Fruit fly (Drosophila melanogaster) whole organism, embryonic: Measurements from ENCODE around the gene CG5188.
A peak's percentile ranks its signal among the peaks of the same experiment; 100 is the strongest.

Experiments
- Adf1 ChIP-seq: fragments of 200-800 bp; sonication (Bioruptor generic); IDR thresholded peaks from 2 replicates; pipeline ENCODE4 v1.3.6; 2022; ENCODE audit warnings: missing biosample characterization, missing genetic modification characterization
- Asciz ChIP-seq: fragments of 200-800 bp; sonication (Bioruptor generic); optimal IDR thresholded peaks from 2 replicates; lab custom pipeline; 2017; ENCODE audit warnings: missing biosample characterization, mild to moderate bottlenecking, missing genetic modification characterization, missing genetic modification reagents
- CG13296 ChIP-seq: fragments of 200-800 bp; sonication (Bioruptor generic); optimal IDR thresholded peaks from 3 replicates; lab custom pipeline; 2018; ENCODE audit warnings: missing biosample characterization, mild to moderate bottlenecking, missing genetic modification characterization
- CG13424 ChIP-seq: fragments of 200-800 bp; sonication (Bioruptor generic); optimal IDR thresholded peaks from 2 replicates; lab custom pipeline; 2019; ENCODE audit warnings: missing biosample characterization, mild to moderate bottlenecking, missing genetic modification characterization, moderate library complexity
- CG13775 ChIP-seq: fragments of 200-800 bp; sonication (Bioruptor generic); optimal IDR thresholded peaks from 3 replicates; lab custom pipeline; 2017; ENCODE audit warnings: missing biosample characterization, mild to moderate bottlenecking, missing genetic modification characterization
- CG14014 ChIP-seq: fragments of 200-800 bp; sonication (Bioruptor generic); IDR thresholded peaks from 2 replicates; pipeline ENCODE4 v1.3.6; 2022; ENCODE audit warnings: missing biosample characterization, missing genetic modification characterization
- CG15073 ChIP-seq: fragments of 200-800 bp; sonication (Bioruptor generic); optimal IDR thresholded peaks from 2 replicates; lab custom pipeline; 2016; ENCODE audit warnings: missing biosample characterization, missing genetic modification characterization
- CG16863 ChIP-seq: fragments of 200-800 bp; sonication (Bioruptor generic); optimal IDR thresholded peaks from 3 replicates; lab custom pipeline; 2016; ENCODE audit warnings: missing biosample characterization, missing genetic modification characterization
- CG17568 ChIP-seq: fragments of 200-800 bp; sonication (Bioruptor generic); optimal IDR thresholded peaks from 2 replicates; lab custom pipeline; 2018; ENCODE audit warnings: missing biosample characterization, mild to moderate bottlenecking, missing genetic modification characterization, moderate library complexity
- CG2129 ChIP-seq: fragments of 200-800 bp; sonication (Bioruptor generic); IDR thresholded peaks from 2 replicates; pipeline ENCODE4 v1.3.6; 2022; ENCODE audit warnings: missing biosample characterization, missing genetic modification characterization; ENCODE audit not compliant: partially characterized antibody
- CG2202 ChIP-seq: fragments of 200-800 bp; sonication (Bioruptor generic); optimal IDR thresholded peaks from 2 replicates; lab custom pipeline; 2018; ENCODE audit warnings: missing biosample characterization, mild to moderate bottlenecking, missing genetic modification characterization
- CG2678 ChIP-seq: fragments of 200-800 bp; sonication (Bioruptor generic); optimal IDR thresholded peaks from 3 replicates; lab custom pipeline; 2019; ENCODE audit warnings: missing biosample characterization, mild to moderate bottlenecking, missing genetic modification characterization, moderate library complexity
- CG32772 ChIP-seq: fragments of 200-800 bp; sonication (Bioruptor generic); IDR thresholded peaks from 2 replicates; pipeline ENCODE4 v1.3.6; 2022; ENCODE audit warnings: missing biosample characterization, missing genetic modification characterization
- CG4404 ChIP-seq: fragments of 200-800 bp; sonication (Bioruptor generic); IDR thresholded peaks from 2 replicates; pipeline ENCODE4 v1.3.6; 2022; ENCODE audit warnings: missing biosample characterization, missing genetic modification characterization
- CG8359 ChIP-seq: fragments of 200-800 bp; sonication (Bioruptor generic); optimal IDR thresholded peaks from 2 replicates; lab custom pipeline; 2017; ENCODE audit warnings: missing biosample characterization, mild to moderate bottlenecking, missing genetic modification characterization, borderline replicate concordance
- CG8765 ChIP-seq: fragments of 200-800 bp; sonication (Bioruptor generic); IDR thresholded peaks from 2 replicates; pipeline ENCODE4 v1.3.6; 2022; ENCODE audit warnings: missing biosample characterization, missing genetic modification characterization
- CG8924 ChIP-seq: fragments of 200-800 bp; optimal IDR thresholded peaks from 3 replicates; lab custom pipeline; 2019; ENCODE audit warnings: missing biosample characterization, mild to moderate bottlenecking, missing genetic modification characterization, moderate library complexity
- CG9876 ChIP-seq: fragments of 200-800 bp; sonication (Bioruptor generic); optimal IDR thresholded peaks from 2 replicates; lab custom pipeline; 2016; ENCODE audit warnings: missing biosample characterization, missing genetic modification characterization
- Drgx ChIP-seq: fragments of 200-800 bp; sonication (Bioruptor generic); IDR thresholded peaks from 2 replicates; pipeline ENCODE4 v1.3.6; 2022; ENCODE audit warnings: missing biosample characterization, missing genetic modification characterization
- E2f2 ChIP-seq: fragments of 200-800 bp; sonication (Bioruptor generic); IDR thresholded peaks from 2 replicates; pipeline ENCODE4 v1.3.6; 2022; ENCODE audit warnings: missing biosample characterization, missing genetic modification characterization
- Fer1 ChIP-seq: fragments of 200-800 bp; sonication (Bioruptor generic); optimal IDR thresholded peaks from 2 replicates; lab custom pipeline; 2017; ENCODE audit warnings: missing biosample characterization, mild to moderate bottlenecking, missing genetic modification characterization
- GATAe ChIP-seq: fragments of 200-800 bp; sonication (Bioruptor generic); conservative IDR thresholded peaks from 2 replicates; pipeline ENCODE4 v1.3.6; 2022; ENCODE audit warnings: missing biosample characterization, missing genetic modification characterization
- HmgZ ChIP-seq: fragments of 200-800 bp; sonication (Bioruptor generic); optimal IDR thresholded peaks from 2 replicates; lab custom pipeline; 2018; ENCODE audit warnings: missing biosample characterization, mild to moderate bottlenecking, missing genetic modification characterization
- Hmr ChIP-seq: fragments of 200-800 bp; sonication (Bioruptor generic); optimal IDR thresholded peaks from 3 replicates; lab custom pipeline; 2017; ENCODE audit warnings: mild to moderate bottlenecking, missing biosample characterization, missing genetic modification reagents, missing genetic modification characterization
- Hr3 ChIP-seq: fragments of 200-800 bp; sonication (Bioruptor generic); optimal IDR thresholded peaks from 3 replicates; lab custom pipeline; 2016; ENCODE audit warnings: missing biosample characterization, missing genetic modification characterization
- MESR4 ChIP-seq: fragments of 200-800 bp; sonication (Bioruptor generic); optimal IDR thresholded peaks from 2 replicates; lab custom pipeline; 2018; ENCODE audit warnings: missing biosample characterization, mild to moderate bottlenecking, missing genetic modification characterization, moderate library complexity
- MTF-1 ChIP-seq: fragments of 200-800 bp; sonication (Bioruptor generic); optimal IDR thresholded peaks from 2 replicates; lab custom pipeline; 2018; ENCODE audit warnings: missing biosample characterization, mild to moderate bottlenecking, missing genetic modification characterization, borderline replicate concordance
- Sox100B ChIP-seq: fragments of 200-800 bp; sonication (Bioruptor generic); optimal IDR thresholded peaks from 3 replicates; lab custom pipeline; 2018; ENCODE audit warnings: missing biosample characterization, mild to moderate bottlenecking, missing genetic modification characterization
- Sox102F ChIP-seq: fragments of 200-800 bp; sonication (Bioruptor generic); optimal IDR thresholded peaks from 2 replicates; lab custom pipeline; 2018; ENCODE audit warnings: missing biosample characterization, mild to moderate bottlenecking, missing genetic modification characterization, moderate library complexity
- Xrp1 ChIP-seq: fragments of 200-800 bp; sonication (Bioruptor generic); IDR thresholded peaks from 2 replicates; pipeline ENCODE4 v1.3.6; 2022; ENCODE audit warnings: missing biosample characterization, missing genetic modification characterization
- ase ChIP-seq: fragments of 200-800 bp; sonication (Bioruptor generic); IDR thresholded peaks from 3 replicates; pipeline ENCODE4 v1.3.6; 2022; ENCODE audit warnings: missing biosample characterization, missing genetic modification characterization
- crc ChIP-seq: fragments of 200-800 bp; sonication (Bioruptor generic); optimal IDR thresholded peaks from 2 replicates; lab custom pipeline; 2016; ENCODE audit warnings: missing biosample characterization, missing genetic modification characterization
- fd96Cb ChIP-seq: fragments of 200-800 bp; sonication (Bioruptor generic); optimal IDR thresholded peaks from 2 replicates; lab custom pipeline; 2018; ENCODE audit warnings: missing biosample characterization, mild to moderate bottlenecking, missing genetic modification characterization, moderate library complexity
- gcm2 ChIP-seq: fragments of 200-800 bp; sonication (Bioruptor generic); optimal IDR thresholded peaks from 2 replicates; lab custom pipeline; 2016; ENCODE audit warnings: missing biosample characterization, missing genetic modification characterization
- gem ChIP-seq: fragments of 200-800 bp; sonication (Bioruptor generic); optimal IDR thresholded peaks from 2 replicates; lab custom pipeline; 2019; ENCODE audit warnings: missing biosample characterization, mild to moderate bottlenecking, missing genetic modification characterization, moderate library complexity
- grn ChIP-seq: fragments of 200-800 bp; sonication (Bioruptor generic); optimal IDR thresholded peaks from 3 replicates; lab custom pipeline; 2017; ENCODE audit warnings: missing biosample characterization, missing genetic modification characterization
- gt ChIP-seq: fragments of 200-800 bp; sonication (Bioruptor generic); IDR thresholded peaks from 2 replicates; pipeline ENCODE4 v1.3.6; 2022; ENCODE audit warnings: missing biosample characterization, missing genetic modification characterization
- hb ChIP-seq: fragments of 200-800 bp; sonication (Bioruptor generic); IDR thresholded peaks from 3 replicates; pipeline ENCODE4 v1.3.6; 2022; ENCODE audit warnings: missing biosample characterization, missing genetic modification characterization; ENCODE audit not compliant: partially characterized antibody
- hth ChIP-seq: fragments of >200 bp; optimal IDR thresholded peaks from 2 replicates; lab custom pipeline; 2017; ENCODE audit warnings: inconsistent platforms
- lov ChIP-seq, 2 experiments: fragments of 200-800 bp in 1 of 2; fragments of >200 bp in 1 of 2; sonication (Bioruptor generic) in 1 of 2; IDR thresholded peaks in 1 of 2; optimal IDR thresholded peaks in 1 of 2; 2 replicates in 1 of 2; 3 replicates in 1 of 2; pipeline versions ENCODE4 v1.3.6 to Lab custom; 2017 to 2022; ENCODE audit warnings: missing biosample characterization in 1 of 2, missing genetic modification characterization in 1 of 2
- mld ChIP-seq: fragments of 200-800 bp; sonication (Bioruptor generic); IDR thresholded peaks from 3 replicates; pipeline ENCODE4 v1.3.6; 2022; ENCODE audit warnings: missing biosample characterization, missing genetic modification characterization; ENCODE audit not compliant: partially characterized antibody
- pb ChIP-seq: fragments of 200-800 bp; sonication (Bioruptor generic); optimal IDR thresholded peaks from 3 replicates; lab custom pipeline; 2016; ENCODE audit warnings: missing biosample characterization, missing genetic modification characterization
- phol ChIP-seq: fragments of 200-800 bp; sonication (Bioruptor generic); optimal IDR thresholded peaks from 3 replicates; lab custom pipeline; 2018; ENCODE audit warnings: missing biosample characterization, mild to moderate bottlenecking, missing genetic modification characterization, moderate library complexity
- prd ChIP-seq, 3 experiments: fragments of >200 bp in 2 of 3; fragments of 200-800 bp in 1 of 3; sonication (Bioruptor generic) in 1 of 3; optimal IDR thresholded peaks in 2 of 3; IDR thresholded peaks in 1 of 3; 2 replicates in 2 of 3; 3 replicates in 1 of 3; pipeline versions ENCODE4 v1.3.6 to Lab custom; 2017 to 2022; ENCODE audit warnings: missing biosample characterization in 1 of 3, missing genetic modification characterization in 1 of 3
- run ChIP-seq: fragments of 200-800 bp; sonication (Bioruptor generic); optimal IDR thresholded peaks from 3 replicates; lab custom pipeline; 2018; ENCODE audit warnings: missing biosample characterization, mild to moderate bottlenecking, missing genetic modification characterization
- sc ChIP-seq, 3 experiments: fragments of >200 bp in 2 of 3; fragments of 200-800 bp in 1 of 3; sonication (Bioruptor generic) in 1 of 3; optimal IDR thresholded peaks; 2 replicates in 2 of 3; 3 replicates in 1 of 3; lab custom pipeline; 2017; ENCODE audit warnings: mild to moderate bottlenecking in 1 of 3, missing biosample characterization in 1 of 3, missing genetic modification characterization in 1 of 3, missing genetic modification reagents in 1 of 3
- tgo ChIP-seq: fragments of 200-800 bp; sonication (Bioruptor generic); IDR thresholded peaks from 3 replicates; pipeline ENCODE4 v1.3.6; 2022; ENCODE audit warnings: missing biosample characterization, missing genetic modification characterization
- unpg ChIP-seq: fragments of 200-800 bp; sonication (Bioruptor generic); optimal IDR thresholded peaks from 3 replicates; lab custom pipeline; 2018; ENCODE audit warnings: missing biosample characterization, mild to moderate bottlenecking, missing genetic modification characterization, moderate library complexity

Gene CG5188

dm6 chr2L:10472257-10472656 is 43.6 kb downstream of the CG5188 start (continued):
- TF ChIP-seq CG13296 (GFP tag; lab: Kevin White, UChicago): peak; percentile 41
- no peak for TF ChIP-seq Adf1 (GFP tag; lab: Robert Waterston, UW)
- peak; percentile 23 for TF ChIP-seq unpg (GFP tag; lab: Kevin White, UChicago)
- TF ChIP-seq Asciz (GFP tag; lab: Kevin White, UChicago): peak; percentile 4
- no peak for TF ChIP-seq CG15073 (GFP tag; lab: Kevin White, UChicago)
- no peak for TF ChIP-seq CG9876 (GFP tag; lab: Kevin White, UChicago)
- TF ChIP-seq ase (GFP tag; lab: Robert Waterston, UW): no peak
- peak; percentile 37 for TF ChIP-seq CG2678
- peak; percentile 11; the same call in 1 of the 2 replicates for TF ChIP-seq CG14014 (GFP tag; lab: Robert Waterston, UW)
- TF ChIP-seq CG13424 (tag; lab: Kevin White, UChicago): peak; percentile 10
- TF ChIP-seq gem: peak; percentile 8
- TF ChIP-seq Drgx (GFP tag; lab: Robert Waterston, UW): no peak
- peak; percentile 4 for TF ChIP-seq Fer1
- TF ChIP-seq CG17568 (GFP tag; lab: Kevin White, UChicago): peak; percentile 5
- peak; percentile 25 for TF ChIP-seq Sox100B (GFP tag; lab: Kevin White, UChicago)
- peak; percentile 26 for TF ChIP-seq Hmr (GFP tag; lab: Kevin White, UChicago)

- TF ChIP-seq CG4404 (peak; percentile 98), CG32772 (GFP tag; lab: Robert Waterston, UW) (peak; percentile 99), CG8765 (peak; percentile 98), HmgZ (tag; lab: Kevin White, UChicago) (peak; percentile 99), gcm2 (GFP tag; lab: Kevin White, UChicago) (peak; percentile 98), CG8924 (peak; percentile 100), Hr3 (GFP tag; lab: Kevin White, UChicago) (peak; percentile 99), E2f2 (peak; percentile 94), CG2202 (tag; lab: Kevin White, UChicago) (peak; percentile 99), pb (GFP tag; lab: Kevin White, UChicago) (peak; percentile 71), MTF-1 (GFP tag; lab: Kevin White, UChicago) (peak; percentile 99), hb (GFP tag; lab: Robert Waterston, UW) (peak; percentile 75), mld (GFP tag; lab: Robert Waterston, UW) (0 out of 3 replicates have a peak, but pooled peaks have one; percentile 44), Xrp1 (GFP tag; lab: Robert Waterston, UW) (peak; percentile 100), phol (tag; lab: Kevin White, UChicago) (peak; percentile 99), CG16863 (peak; percentile 91), MESR4 (GFP tag; lab: Kevin White, UChicago) (peak; percentile 88), fd96Cb (peak; percentile 99), prd (optimal IDR thresholded peaks at IDR 0.05; lab: Kevin White, UChicago) (no peak), prd (GFP tag; IDR thresholded peaks at IDR 0.05; lab: Robert Waterston, UW) (peak; percentile 99), CG13775 (peak; percentile 99), GATAe (GFP tag; lab: Robert Waterston, UW) (peak; percentile 96), hth (lab: Kevin White, UChicago) (no peak), Sox102F (peak; percentile 100), tgo (GFP tag; lab: Robert Waterston, UW) (peak; percentile 100), CG17568 (GFP tag; lab: Kevin White, UChicago) (peak; percentile 99), run (tag; lab: Kevin White, UChicago) (peak; percentile 99), CG2129 (GFP tag; lab: Robert Waterston, UW) (no peak), crc (peak; percentile 38), lov (optimal IDR thresholded peaks at IDR 0.05; lab: Kevin White, UChicago) (no peak), lov (GFP tag; IDR thresholded peaks at IDR 0.05; lab: Robert Waterston, UW) (peak; percentile 99), sc (optimal IDR thresholded peaks at IDR 0.05; lab: Kevin White, UChicago) (no peak), sc (GFP tag; optimal IDR thresholded peaks at IDR 0.05; lab: Kevin White, UChicago) (peak; percentile 99), CG8359 (GFP tag; lab: Kevin White, UChicago) (peak; percentile 96), gt (GFP tag; lab: Robert Waterston, UW) (peak; percentile 99), grn (GFP tag; lab: Kevin White, UChicago) (peak; percentile 91)
These were observed 45.6 kb downstream of the CG5188 start, which contains the start of gene RluA-1 for dm6 chr2L:10474268-10474678. Gene RluA-1, minus strand, starts transcription at chr2L:10474349.
